Fruit fly (Drosophila melanogaster): ENCODE data around the gene CG16985.

CG16985 gene

DNA sequence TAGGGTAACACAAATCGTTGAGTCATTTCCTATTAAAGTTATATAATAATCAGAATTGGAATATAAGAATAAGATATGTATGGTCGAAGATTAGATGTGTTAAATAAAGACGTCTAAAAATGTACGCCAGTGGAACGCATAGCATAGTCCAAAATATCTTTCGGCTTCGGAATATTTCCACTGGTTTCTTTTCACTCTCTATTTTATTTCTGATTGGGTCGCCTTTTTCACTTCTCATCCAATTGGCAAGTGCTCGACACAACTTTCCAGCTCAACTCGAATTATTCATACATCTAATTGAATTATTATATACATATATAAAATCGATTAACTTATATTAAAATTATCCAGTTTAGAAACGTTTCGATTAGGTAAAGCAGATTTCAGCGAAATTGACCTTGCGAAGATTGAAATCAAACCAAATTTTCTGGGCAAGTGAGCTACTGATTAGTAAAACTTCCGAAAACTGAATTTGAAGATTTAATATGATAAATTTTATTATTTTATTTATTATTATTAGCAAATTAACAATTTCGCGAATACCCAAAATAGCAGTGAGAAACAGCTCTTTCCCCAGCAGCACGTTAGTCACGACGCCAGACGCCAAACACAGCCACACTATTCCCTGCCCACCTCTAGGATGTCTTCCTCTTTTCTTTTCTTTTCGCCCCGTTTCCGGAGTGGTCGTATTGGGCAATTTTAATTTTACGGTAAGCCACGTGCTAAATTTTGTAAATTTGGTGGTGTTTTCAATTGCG, 12.1 kb upstream of the CG16985 start, which contains the start of gene RpL8:
TSS of gene RpL8 (plus strand) at position 653 of the 758 bp plus-strand sequence.
- TF ChIP-seq CG12605 (GFP tag; IDR thresholded peaks at IDR 0.05) = peak; percentile 72
- TF ChIP-seq CG9948 (tag; optimal IDR thresholded peaks at IDR 0.05) = peak; percentile 1
- TF ChIP-seq rn (GFP tag; IDR thresholded peaks at IDR 0.05) = peak; percentile 39; the same call in 1 of the 2 replicates
- TF ChIP-seq CG17806 (tag; optimal IDR thresholded peaks at IDR 0.05) = peak; percentile 30
- peak; percentile 53 for TF ChIP-seq CG14655 (GFP tag; optimal IDR thresholded peaks at IDR 0.05)
- peak; percentile 73 for TF ChIP-seq CG34367 (tag; optimal IDR thresholded peaks at IDR 0.05)
- TF ChIP-seq gl (tag; optimal IDR thresholded peaks at IDR 0.05) = peak; percentile 47
- TF ChIP-seq CG10348 (GFP tag; IDR thresholded peaks at IDR 0.05) = no peak
- TF ChIP-seq CG15710 (tag; optimal IDR thresholded peaks at IDR 0.05) = peak; percentile 56
- TF ChIP-seq CG8159 (tag; optimal IDR thresholded peaks at IDR 0.05) = peak; percentile 60
- peak; percentile 35 for TF ChIP-seq CG8301 (tag; optimal IDR thresholded peaks at IDR 0.05)
- peak; percentile 72 for TF ChIP-seq Pif1A (GFP tag; optimal IDR thresholded peaks at IDR 0.05)
- TF ChIP-seq Ets98B (GFP tag; IDR thresholded peaks at IDR 0.05) = peak; percentile 74
- TF ChIP-seq CG13204 (GFP tag; optimal IDR thresholded peaks at IDR 0.05) = peak; percentile 69
- TF ChIP-seq EcR (GFP tag; optimal IDR thresholded peaks at IDR 0.05) = no peak
- TF ChIP-seq fd96Ca (GFP tag; IDR thresholded peaks at IDR 0.05) = peak; percentile 59; the same call in 1 of the 3 replicates
- peak; percentile 88 for TF ChIP-seq Snoo (tag; optimal IDR thresholded peaks at IDR 0.05)
- TF ChIP-seq CG32121 (GFP tag; IDR thresholded peaks at IDR 0.05) = peak; percentile 33; the same call in 1 of the 2 replicates
- TF ChIP-seq CG4496 (GFP tag; IDR thresholded peaks at IDR 0.05) = peak; percentile 86
- no peak for TF ChIP-seq D1 (tag; optimal IDR thresholded peaks at IDR 0.05)
- peak; percentile 64 for TF ChIP-seq Pif1B (GFP tag; optimal IDR thresholded peaks at IDR 0.05)

DNA sequence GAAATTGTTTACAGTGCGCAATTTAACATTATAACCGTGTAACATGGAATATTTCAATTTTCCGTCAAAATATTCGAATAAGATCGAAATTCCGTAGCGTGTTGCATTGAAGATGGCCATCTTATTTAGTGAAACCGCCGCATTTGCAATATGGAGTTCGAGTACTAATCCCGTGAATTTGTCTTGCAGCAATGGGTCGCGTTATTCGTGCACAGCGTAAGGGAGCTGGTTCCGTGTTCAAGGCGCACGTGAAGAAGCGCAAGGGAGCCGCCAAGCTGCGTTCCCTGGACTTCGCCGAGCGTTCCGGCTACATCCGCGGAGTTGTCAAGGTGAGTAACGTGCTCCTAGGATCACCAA, 11.6 kb upstream of the CG16985 start:
- TF ChIP-seq CG12605 (GFP tag; IDR thresholded peaks at IDR 0.05) (no peak), CG34367 (tag; optimal IDR thresholded peaks at IDR 0.05) (no peak), CG8159 (tag; optimal IDR thresholded peaks at IDR 0.05) (no peak), CG15710 (tag; optimal IDR thresholded peaks at IDR 0.05) (no peak), CG8301 (tag; optimal IDR thresholded peaks at IDR 0.05) (no peak), CG32121 (GFP tag; IDR thresholded peaks at IDR 0.05) (no peak), EcR (GFP tag; optimal IDR thresholded peaks at IDR 0.05) (no peak), CG10348 (GFP tag; IDR thresholded peaks at IDR 0.05) (no peak), rn (GFP tag; IDR thresholded peaks at IDR 0.05) (no peak), CG9948 (tag; optimal IDR thresholded peaks at IDR 0.05) (no peak), Ets98B (GFP tag; IDR thresholded peaks at IDR 0.05) (no peak), Pif1B (GFP tag; optimal IDR thresholded peaks at IDR 0.05) (no peak), Snoo (tag; optimal IDR thresholded peaks at IDR 0.05) (no peak), D1 (tag; optimal IDR thresholded peaks at IDR 0.05) (no peak), CG17806 (tag; optimal IDR thresholded peaks at IDR 0.05) (no peak), CG4496 (GFP tag; IDR thresholded peaks at IDR 0.05) (no peak), Pif1A (GFP tag; optimal IDR thresholded peaks at IDR 0.05) (no peak), gl (tag; optimal IDR thresholded peaks at IDR 0.05) (no peak), fd96Ca (GFP tag; IDR thresholded peaks at IDR 0.05) (no peak), CG13204 (GFP tag; optimal IDR thresholded peaks at IDR 0.05) (no peak)

DNA sequence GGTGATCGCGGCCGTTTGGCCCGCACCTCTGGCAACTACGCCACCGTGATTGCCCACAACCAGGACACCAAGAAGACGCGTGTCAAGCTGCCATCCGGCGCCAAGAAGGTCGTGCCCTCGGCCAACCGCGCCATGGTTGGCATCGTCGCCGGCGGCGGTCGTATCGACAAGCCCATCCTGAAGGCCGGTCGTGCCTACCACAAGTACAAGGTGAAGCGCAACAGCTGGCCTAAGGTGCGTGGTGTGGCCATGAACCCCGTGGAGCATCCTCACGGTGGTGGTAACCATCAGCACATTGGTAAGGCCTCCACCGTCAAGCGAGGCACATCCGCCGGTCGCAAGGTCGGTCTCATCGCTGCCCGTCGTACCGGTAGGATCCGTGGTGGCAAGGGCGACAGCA, 10.8 kb upstream of the CG16985 start:
- 0 out of 3 replicates have a peak, but pooled peaks have one; percentile 20 for TF ChIP-seq CG4496 (GFP tag; IDR thresholded peaks at IDR 0.05)
- TF ChIP-seq CG10348 (GFP tag; IDR thresholded peaks at IDR 0.05) = no peak

DNA sequence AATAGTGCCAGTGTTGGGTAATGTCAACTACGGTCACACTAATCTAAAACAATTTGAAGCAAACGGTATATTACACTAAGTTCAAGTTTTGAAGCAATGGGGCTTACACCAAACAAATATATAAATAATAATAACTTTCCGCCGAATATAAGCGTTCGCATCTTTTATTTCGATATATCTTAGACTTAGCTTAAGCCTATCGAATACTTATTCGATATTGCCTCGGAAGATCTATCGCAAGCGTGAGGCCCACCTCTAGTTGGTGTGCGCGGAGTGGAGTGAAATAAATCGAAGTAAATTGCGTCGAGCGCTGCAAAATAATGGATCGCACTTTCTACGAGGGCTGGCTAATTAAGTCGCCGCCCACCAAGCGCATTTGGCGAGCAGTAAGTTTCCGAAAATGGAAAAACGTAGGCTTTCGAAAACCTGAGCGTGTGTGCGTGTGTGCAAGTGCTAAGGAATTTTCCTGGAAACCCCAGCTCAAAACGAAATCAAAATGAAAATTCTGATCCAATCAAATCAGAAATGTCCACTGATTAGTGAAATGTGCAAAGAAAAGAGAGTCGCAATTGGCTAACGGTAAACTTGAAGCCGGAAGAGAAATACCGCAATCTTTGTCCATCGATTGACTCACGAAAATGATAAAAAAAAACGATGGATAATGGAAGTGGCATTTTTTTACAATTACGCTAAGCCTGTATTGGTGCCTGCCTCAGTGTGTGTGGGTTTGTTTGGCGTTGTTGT, 9.8 kb upstream of the CG16985 start, which contains the start of gene dos:
TSS of gene dos (plus strand) at position 248 of the 744 bp plus-strand sequence.
- TF ChIP-seq CG32121 (GFP tag; IDR thresholded peaks at IDR 0.05) = no peak
- 0 out of 2 replicates have a peak, but pooled peaks have one; percentile 23 for TF ChIP-seq Ets98B (GFP tag; IDR thresholded peaks at IDR 0.05)
- TF ChIP-seq CG10348 (GFP tag; IDR thresholded peaks at IDR 0.05) = no peak
- 0 out of 3 replicates have a peak, but pooled peaks have one; percentile 32 for TF ChIP-seq CG4496 (GFP tag; IDR thresholded peaks at IDR 0.05)
- peak; percentile 37 for TF ChIP-seq CG8159 (tag; optimal IDR thresholded peaks at IDR 0.05)
- TF ChIP-seq CG17806 (tag; optimal IDR thresholded peaks at IDR 0.05) = peak; percentile 14
- TF ChIP-seq CG34367 (tag; optimal IDR thresholded peaks at IDR 0.05) = no peak
- TF ChIP-seq CG13204 (GFP tag; optimal IDR thresholded peaks at IDR 0.05) = no peak
- TF ChIP-seq rn (GFP tag; IDR thresholded peaks at IDR 0.05) = no peak
- TF ChIP-seq CG15710 (tag; optimal IDR thresholded peaks at IDR 0.05) = peak; percentile 20
- TF ChIP-seq EcR (GFP tag; optimal IDR thresholded peaks at IDR 0.05) = no peak
- TF ChIP-seq CG12605 (GFP tag; IDR thresholded peaks at IDR 0.05) = no peak
- no peak for TF ChIP-seq CG9948 (tag; optimal IDR thresholded peaks at IDR 0.05)
- peak; percentile 20 for TF ChIP-seq Pif1A (GFP tag; optimal IDR thresholded peaks at IDR 0.05)
- no peak for TF ChIP-seq gl (tag; optimal IDR thresholded peaks at IDR 0.05)
- no peak for TF ChIP-seq fd96Ca (GFP tag; IDR thresholded peaks at IDR 0.05)
- peak; percentile 9 for TF ChIP-seq CG14655 (GFP tag; optimal IDR thresholded peaks at IDR 0.05)
- peak; percentile 0 for TF ChIP-seq CG8301 (tag; optimal IDR thresholded peaks at IDR 0.05)
- peak; percentile 2 for TF ChIP-seq D1 (tag; optimal IDR thresholded peaks at IDR 0.05)
- no peak for TF ChIP-seq Pif1B (GFP tag; optimal IDR thresholded peaks at IDR 0.05)
- TF ChIP-seq Snoo (tag; optimal IDR thresholded peaks at IDR 0.05) = peak; percentile 15

Data from whole organism, pupa.